Worm (Caenorhabditis elegans) whole organism, L4 larva: ENCODE data around the gene T04C12.33.

Experiments used
- D1046.2 ChIP-seq: fragments of 200-800 bp; sonication (Bioruptor generic); IDR thresholded peaks from 2 replicates; pipeline ENCODE4 v1.3.6; 2022; ENCODE audit warnings: missing genetic modification characterization, missing compliant biosample characterization
- R02D3.7 ChIP-seq: fragments of 150-350 bp; sonication (generic microtip); optimal IDR thresholded peaks from 3 replicates; lab custom pipeline; 2014; ENCODE audit warnings: missing biosample characterization, missing genetic modification characterization
- T20F7.1 ChIP-seq: fragments of 200-800 bp; sonication (Bioruptor generic); optimal IDR thresholded peaks from 2 replicates; lab custom pipeline; 2018; ENCODE audit warnings: mild to moderate bottlenecking, missing genetic modification characterization, missing compliant biosample characterization
- T26A8.4 ChIP-seq: fragments of 200-800 bp; sonication (Bioruptor generic); IDR thresholded peaks from 2 replicates; pipeline ENCODE4 v1.3.6; 2022; ENCODE audit warnings: missing genetic modification characterization, missing compliant biosample characterization
- Y105C5A.15 ChIP-seq: fragments of 200-800 bp; sonication (Bioruptor generic); IDR thresholded peaks from 2 replicates; pipeline ENCODE4 v1.3.6; 2022; ENCODE audit warnings: missing genetic modification characterization, missing compliant biosample characterization
- Y5F2A.4 ChIP-seq: fragments of 200-800 bp; sonication (Bioruptor generic); optimal IDR thresholded peaks from 2 replicates; lab custom pipeline; 2018; ENCODE audit warnings: mild to moderate bottlenecking, missing genetic modification characterization, missing compliant biosample characterization
- ZK337.2 ChIP-seq: fragments of 200-800 bp; sonication (Bioruptor generic); IDR thresholded peaks from 2 replicates; pipeline ENCODE4 v1.3.6; 2022; ENCODE audit warnings: missing genetic modification reagents, missing genetic modification characterization, missing compliant biosample characterization
- ZK546.5 ChIP-seq, 2 experiments: sonication (generic microtip); optimal IDR thresholded peaks; 2 replicates each; lab custom pipeline; 2017; ENCODE audit warnings: missing biosample characterization in 2 of 2, missing genetic modification characterization in 2 of 2
- aly-2 ChIP-seq: sonication (generic microtip); optimal IDR thresholded peaks from 2 replicates; lab custom pipeline; 2018; ENCODE audit warnings: missing biosample characterization, missing genetic modification characterization
- ceh-28 ChIP-seq: fragments of 150-350 bp; optimal IDR thresholded peaks from 2 replicates; lab custom pipeline; 2014; ENCODE audit warnings: missing biosample characterization, missing genetic modification reagents, missing genetic modification characterization
- cey-2 ChIP-seq: sonication (generic microtip); optimal IDR thresholded peaks from 3 replicates; lab custom pipeline; 2017; ENCODE audit warnings: missing genetic modification characterization, mild to moderate bottlenecking, missing compliant biosample characterization, antibody characterized with exemption, borderline replicate concordance; ENCODE audit not compliant: insufficient read depth
- daf-8 ChIP-seq: fragments of 200-800 bp; sonication (Bioruptor generic); IDR thresholded peaks from 2 replicates; pipeline ENCODE4 v1.3.6; 2022; ENCODE audit warnings: missing genetic modification characterization, missing compliant biosample characterization
- dmd-6 ChIP-seq: fragments of 200-800 bp; sonication (Bioruptor generic); IDR thresholded peaks from 2 replicates; pipeline ENCODE4 v1.3.6; 2022; ENCODE audit warnings: missing genetic modification reagents, missing genetic modification characterization, missing compliant biosample characterization
- dpl-1 ChIP-seq: fragments of 150-350 bp; optimal IDR thresholded peaks from 2 replicates; lab custom pipeline; 2014; ENCODE audit warnings: missing biosample characterization, missing genetic modification reagents, missing genetic modification characterization
- duxl-1 ChIP-seq: sonication (generic microtip); optimal IDR thresholded peaks from 2 replicates; lab custom pipeline; 2016; ENCODE audit warnings: mild to moderate bottlenecking, missing genetic modification characterization, moderate library complexity, missing compliant biosample characterization; ENCODE audit not compliant: poor library complexity
- dve-1 ChIP-seq: sonication (generic microtip); optimal IDR thresholded peaks from 2 replicates; lab custom pipeline; 2017; ENCODE audit warnings: antibody characterized with exemption, mild to moderate bottlenecking, missing genetic modification characterization, missing compliant biosample characterization; ENCODE audit not compliant: insufficient read depth
- egl-27 ChIP-seq: sonication (generic microtip); optimal IDR thresholded peaks from 3 replicates; lab custom pipeline; 2017; ENCODE audit warnings: missing biosample characterization, missing genetic modification reagents, missing genetic modification characterization
- egl-43 ChIP-seq: fragments of 200-800 bp; sonication (Bioruptor generic); IDR thresholded peaks from 2 replicates; pipeline ENCODE4 v1.3.6; 2022; ENCODE audit warnings: missing genetic modification reagents, missing genetic modification characterization, missing compliant biosample characterization
- gei-8 ChIP-seq: fragments of 200-800 bp; sonication (Bioruptor generic); optimal IDR thresholded peaks from 2 replicates; lab custom pipeline; 2018; ENCODE audit warnings: mild to moderate bottlenecking, missing genetic modification characterization, missing compliant biosample characterization
- hlh-11 ChIP-seq: fragments of 200-800 bp; sonication (Bioruptor generic); optimal IDR thresholded peaks from 2 replicates; lab custom pipeline; 2018; ENCODE audit warnings: mild to moderate bottlenecking, missing genetic modification characterization, missing compliant biosample characterization
- hmg-1.1 ChIP-seq: fragments of 200-800 bp; sonication (Bioruptor generic); IDR thresholded peaks from 2 replicates; pipeline ENCODE4 v1.3.6; 2022; ENCODE audit warnings: missing genetic modification reagents, missing genetic modification characterization, missing compliant biosample characterization
- lin-13 ChIP-seq: fragments of 150-350 bp; optimal IDR thresholded peaks from 2 replicates; lab custom pipeline; 2014; ENCODE audit warnings: missing biosample characterization, missing genetic modification reagents, missing genetic modification characterization
- lin-15B ChIP-seq: fragments of 150-350 bp; sonication (generic microtip); optimal IDR thresholded peaks from 3 replicates; lab custom pipeline; 2014; ENCODE audit warnings: missing biosample characterization, missing genetic modification characterization
- lir-3 ChIP-seq: sonication (generic microtip); optimal IDR thresholded peaks from 2 replicates; lab custom pipeline; 2016; ENCODE audit warnings: mild to moderate bottlenecking, missing genetic modification characterization, missing compliant biosample characterization
- madf-5 ChIP-seq, 2 experiments: fragments of 200-800 bp; sonication (Bioruptor generic); IDR thresholded peaks; 2 replicates each; pipeline ENCODE4 v1.3.6; 2022; ENCODE audit warnings: missing compliant biosample characterization in 2 of 2, missing genetic modification characterization in 2 of 2
- madf-9 ChIP-seq: fragments of 200-800 bp; sonication (Bioruptor generic); conservative IDR thresholded peaks from 2 replicates; pipeline ENCODE4 v1.3.6; 2022; ENCODE audit warnings: missing genetic modification reagents, missing genetic modification characterization, missing compliant biosample characterization
- mep-1 ChIP-seq: fragments of 150-350 bp; sonication (generic microtip); optimal IDR thresholded peaks from 3 replicates; lab custom pipeline; 2014; ENCODE audit warnings: missing biosample characterization, missing genetic modification characterization
- mes-2 ChIP-seq: sonication (generic microtip); optimal IDR thresholded peaks from 2 replicates; lab custom pipeline; 2016; ENCODE audit warnings: missing genotype, mild to moderate bottlenecking, missing genetic modification characterization, missing compliant biosample characterization; ENCODE audit not compliant: poor library complexity, severe bottlenecking
- mxl-2 ChIP-seq: fragments of 200-800 bp; sonication (Bioruptor generic); conservative IDR thresholded peaks from 2 replicates; pipeline ENCODE4 v1.3.6; 2022; ENCODE audit warnings: missing genetic modification reagents, missing genetic modification characterization, missing compliant biosample characterization
- mxl-3 ChIP-seq: fragments of 200-800 bp; sonication (Bioruptor generic); optimal IDR thresholded peaks from 2 replicates; lab custom pipeline; 2018; ENCODE audit warnings: mild to moderate bottlenecking, missing genetic modification characterization, missing compliant biosample characterization
- nhr-11 ChIP-seq: fragments of 150-350 bp; optimal IDR thresholded peaks from 2 replicates; lab custom pipeline; 2014; ENCODE audit warnings: missing biosample characterization, missing genetic modification characterization
- nhr-237 ChIP-seq: sonication (generic microtip); optimal IDR thresholded peaks from 2 replicates; lab custom pipeline; 2017; ENCODE audit warnings: missing biosample characterization, missing genetic modification characterization
- nhr-28 ChIP-seq: fragments of 150-350 bp; optimal IDR thresholded peaks from 2 replicates; lab custom pipeline; 2014; ENCODE audit warnings: missing biosample characterization, missing genetic modification characterization
- nhr-42 ChIP-seq: fragments of 200-800 bp; sonication (Bioruptor generic); IDR thresholded peaks from 2 replicates; pipeline ENCODE4 v1.3.6; 2022; ENCODE audit warnings: missing genetic modification characterization, missing compliant biosample characterization
- nhr-48 ChIP-seq: sonication (generic microtip); optimal IDR thresholded peaks from 2 replicates; lab custom pipeline; 2016; ENCODE audit warnings: mild to moderate bottlenecking, missing genetic modification characterization, missing compliant biosample characterization
- nhr-6 ChIP-seq: fragments of 150-350 bp; optimal IDR thresholded peaks from 2 replicates; lab custom pipeline; 2014; ENCODE audit warnings: missing biosample characterization, missing genetic modification characterization
- pha-4 ChIP-seq, 2 experiments: fragments of 150-350 bp in 1 of 2; fragments of 200-800 bp in 1 of 2; sonication (Bioruptor generic) in 1 of 2; IDR thresholded peaks in 1 of 2; optimal IDR thresholded peaks in 1 of 2; 2 replicates each; pipeline versions ENCODE4 v1.3.6 to Lab custom; 2014 to 2022; ENCODE audit warnings: missing genetic modification characterization in 2 of 2, missing genetic modification reagents in 2 of 2, missing biosample characterization in 1 of 2, missing compliant biosample characterization in 1 of 2
- pqm-1 ChIP-seq: sonication (generic microtip); optimal IDR thresholded peaks from 2 replicates; lab custom pipeline; 2017; ENCODE audit warnings: missing biosample characterization, missing genetic modification characterization
- sdz-12 ChIP-seq: fragments of 200-800 bp; sonication (Bioruptor generic); optimal IDR thresholded peaks from 2 replicates; lab custom pipeline; 2018; ENCODE audit warnings: mild to moderate bottlenecking, missing genetic modification characterization, missing compliant biosample characterization
- spr-3 ChIP-seq: fragments of 200-800 bp; sonication (Bioruptor generic); optimal IDR thresholded peaks from 2 replicates; lab custom pipeline; 2018; ENCODE audit warnings: mild to moderate bottlenecking, missing genetic modification characterization, missing compliant biosample characterization
- tra-1 ChIP-seq: fragments of 200-800 bp; sonication (Bioruptor generic); IDR thresholded peaks from 2 replicates; pipeline ENCODE4 v1.3.6; 2022; ENCODE audit warnings: missing genetic modification reagents, missing genetic modification characterization, missing compliant biosample characterization
- vab-7 ChIP-seq: fragments of 200-800 bp; sonication (Bioruptor generic); IDR thresholded peaks from 2 replicates; pipeline ENCODE4 v1.3.6; 2022; ENCODE audit warnings: missing genetic modification reagents, missing genetic modification characterization, missing compliant biosample characterization
- zfp-3 ChIP-seq: fragments of 200-800 bp; sonication (Bioruptor generic); conservative IDR thresholded peaks from 2 replicates; pipeline ENCODE4 v1.3.6; 2022; ENCODE audit warnings: missing genetic modification reagents, missing genetic modification characterization, missing compliant biosample characterization
- ztf-7 ChIP-seq: fragments of 150-350 bp; optimal IDR thresholded peaks from 2 replicates; lab custom pipeline; 2014; ENCODE audit warnings: missing biosample characterization, missing genetic modification characterization

T04C12.33 gene

ce11 chrV:11078104-11078724 is 26.2 kb downstream of the T04C12.33 start, which contains the start of gene act-2 (continued):
- TF ChIP-seq pqm-1 (tag; lab: Kevin White, UChicago) (peak; percentile 71), pha-4 (GFP tag; IDR thresholded peaks at IDR 0.05; lab: Robert Waterston, UW) (0 out of 2 replicates have a peak, but pooled peaks have one; percentile 16), pha-4 (tag; optimal IDR thresholded peaks at IDR 0.05; lab: Kevin White, UChicago) (peak; percentile 73), madf-9 (peak; percentile 59; the same call in 1 of the 2 replicates), nhr-6 (tag; lab: Kevin White, UChicago) (peak; percentile 61), T20F7.1 (GFP tag; lab: Kevin White, UChicago) (peak; percentile 47), mxl-3 (GFP tag; lab: Kevin White, UChicago) (peak; percentile 84), hlh-11 (tag; lab: Kevin White, UChicago) (peak; percentile 86), dve-1 (tag; lab: Kevin White, UChicago) (peak; percentile 78), duxl-1 (tag; lab: Kevin White, UChicago) (peak; percentile 10), tra-1 (GFP tag; lab: Robert Waterston, UW) (0 out of 2 replicates have a peak, but pooled peaks have one; percentile 45), gei-8 (no peak), ceh-28 (tag; lab: Kevin White, UChicago) (no peak), zfp-3 (no peak), dmd-6 (GFP tag; lab: Robert Waterston, UW) (peak; percentile 57)

DNA sequence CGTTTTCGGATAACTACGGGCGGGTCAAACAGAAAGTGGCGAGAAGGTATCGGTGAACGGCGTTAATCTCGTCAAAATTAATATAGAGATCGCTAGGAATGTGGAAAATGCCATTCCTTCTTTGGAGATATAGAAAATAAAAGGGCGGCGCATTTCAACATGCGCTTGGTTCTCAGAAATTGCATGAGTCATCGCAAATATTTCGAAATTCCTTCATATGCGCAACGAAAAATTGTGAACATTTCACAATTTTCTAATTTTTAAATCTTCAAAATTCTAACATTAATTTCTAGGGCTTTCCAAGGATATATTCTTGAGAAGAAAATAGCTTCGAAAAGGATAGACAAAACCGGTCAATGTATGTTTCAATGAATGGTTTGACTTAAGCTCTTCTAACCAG is 26.9 kb downstream of the T04C12.33 start:
- TF ChIP-seq ceh-28 (tag; lab: Kevin White, UChicago) (no peak), sdz-12 (GFP tag; lab: Kevin White, UChicago) (no peak), spr-3 (GFP tag; lab: Kevin White, UChicago) (no peak), nhr-42 (GFP tag; lab: Robert Waterston, UW) (no peak), Y5F2A.4 (GFP tag; lab: Kevin White, UChicago) (no peak), zfp-3 (no peak), egl-27 (tag; lab: Kevin White, UChicago) (no peak), aly-2 (no peak)

DNA sequence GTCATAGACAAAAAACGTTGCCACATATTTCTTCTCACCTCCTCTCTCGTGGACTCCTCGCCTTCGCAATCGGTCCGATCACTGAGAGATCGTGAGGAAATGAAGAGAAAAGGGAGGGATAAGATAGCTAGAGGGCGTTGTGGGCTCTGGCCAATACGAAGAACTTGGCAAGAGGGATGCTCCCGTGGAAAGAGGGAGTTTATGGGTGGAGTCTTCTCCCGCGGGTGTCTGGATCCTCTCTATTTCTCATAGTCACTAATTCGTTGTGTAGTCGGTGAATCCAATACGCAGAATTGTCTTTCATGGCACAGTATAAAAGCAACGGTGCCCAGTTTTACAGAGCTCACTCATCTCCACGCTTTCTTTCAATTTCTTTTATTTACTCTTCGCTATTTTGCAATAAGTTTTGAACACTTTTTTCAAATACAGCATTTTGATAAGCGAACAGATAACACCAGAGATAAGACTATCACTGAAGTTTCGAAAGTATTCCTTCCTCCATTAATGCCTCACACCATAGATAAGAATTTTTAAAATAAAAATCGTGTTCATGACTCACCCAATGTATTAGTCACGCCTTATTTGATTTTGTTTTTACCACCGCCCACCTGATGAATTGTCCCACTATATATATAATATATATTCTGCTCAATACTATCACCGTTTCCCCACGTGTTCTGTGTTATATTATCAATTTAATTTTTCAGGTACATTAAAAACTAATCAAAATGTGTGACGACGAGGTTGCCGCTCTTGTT is 28.5 kb downstream of the T04C12.33 start, which contains the start of gene act-1:
Gene act-1 (plus strand): TSS at position 708 of the 758 bp plus-strand sequence.
- no peak for TF ChIP-seq mxl-2
- TF ChIP-seq lin-15B (tag; lab: Kevin White, UChicago), result no peak
- no peak for TF ChIP-seq egl-27 (tag; lab: Kevin White, UChicago)
- TF ChIP-seq pqm-1 (tag; lab: Kevin White, UChicago), result peak; percentile 95
- no peak for TF ChIP-seq Y5F2A.4 (GFP tag; lab: Kevin White, UChicago)
- no peak for TF ChIP-seq D1046.2 (GFP tag; lab: Robert Waterston, UW)
- 0 out of 2 replicates have a peak, but pooled peaks have one; percentile 33 for TF ChIP-seq hmg-1.1 (GFP tag; lab: Robert Waterston, UW)
- TF ChIP-seq ZK546.5 (tag; optimal IDR thresholded peaks at IDR 0.05; lab: Kevin White, UChicago), result no peak
- no peak for TF ChIP-seq mes-2
- TF ChIP-seq mep-1 (tag; lab: Kevin White, UChicago), result no peak
- no peak for TF ChIP-seq nhr-6 (tag; lab: Kevin White, UChicago)
- TF ChIP-seq nhr-48 (tag; lab: Kevin White, UChicago), result no peak
- peak; percentile 34 for TF ChIP-seq hlh-11 (tag; lab: Kevin White, UChicago)
- no peak for TF ChIP-seq Y105C5A.15 (GFP tag; lab: Robert Waterston, UW)
- TF ChIP-seq madf-5 (GFP tag; IDR thresholded peaks at IDR 0.05; lab: Robert Waterston, UW), result no peak
- TF ChIP-seq lir-3, result no peak
- no peak; the same call in 1 of the 2 replicates for TF ChIP-seq egl-43
- no peak for TF ChIP-seq vab-7 (GFP tag; lab: Robert Waterston, UW)
- no peak for TF ChIP-seq nhr-237 (tag; lab: Kevin White, UChicago)
- peak; percentile 66 for TF ChIP-seq nhr-28 (tag; lab: Kevin White, UChicago)
- peak; percentile 73 for TF ChIP-seq nhr-11
- TF ChIP-seq R02D3.7 (tag; lab: Kevin White, UChicago), result no peak
- no peak for TF ChIP-seq lin-13 (GFP tag; lab: Kevin White, UChicago)
- TF ChIP-seq ZK337.2 (GFP tag; lab: Robert Waterston, UW), result no peak
- no peak for TF ChIP-seq dpl-1
- TF ChIP-seq daf-8 (GFP tag; lab: Robert Waterston, UW), result no peak
- no peak for TF ChIP-seq T26A8.4 (GFP tag; lab: Robert Waterston, UW)
- TF ChIP-seq cey-2 (tag; lab: Kevin White, UChicago), result no peak
- no peak for TF ChIP-seq ztf-7 (tag; lab: Kevin White, UChicago)
